Worm (Caenorhabditis elegans): Measurements from ENCODE around the gene ZK546.19.

ce11 chrII:4902035-4902434, 39.5 kb upstream of the ZK546.19 start, which contains the start of gene R05F9.9:
- TF ChIP-seq nhr-12 (tag; optimal IDR thresholded peaks at IDR 0.05) (no peak), elt-3 (tag; optimal IDR thresholded peaks at IDR 0.05) (no peak), alr-1 (tag; optimal IDR thresholded peaks at IDR 0.05) (no peak)

All from whole organism, L2 larva.